Worm (Caenorhabditis elegans): ENCODE data around the gene Y53F4B.9.

DNA sequence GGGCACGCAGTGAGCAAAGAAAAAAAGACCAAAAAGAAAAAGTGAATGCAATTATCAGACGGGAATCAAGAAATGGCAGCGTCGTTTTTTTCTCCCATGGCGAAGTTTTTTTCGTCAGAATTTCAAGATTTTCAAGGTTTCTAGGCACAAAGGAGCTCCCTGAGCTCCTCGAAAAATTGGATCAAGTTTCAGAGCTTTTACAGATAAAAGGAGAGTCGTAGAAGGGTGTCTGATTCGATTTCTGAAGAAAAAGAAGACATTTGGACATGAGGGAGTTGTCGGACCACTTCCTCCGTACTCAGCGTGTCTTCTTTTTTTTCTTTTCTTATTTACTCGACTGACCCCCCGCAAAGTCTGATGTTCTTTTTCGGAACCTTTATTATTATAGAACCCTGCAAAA lies 5.5 kb upstream of the Y53F4B.9 start:
- TF ChIP-seq lin-11 (tag; optimal IDR thresholded peaks at IDR 0.05) (no peak), dmd-4 (tag; optimal IDR thresholded peaks at IDR 0.05; ENCODE audit: borderline replicate concordance) (no peak), pqm-1 (tag; optimal IDR thresholded peaks at IDR 0.05) (no peak), ceh-9 (tag; optimal IDR thresholded peaks at IDR 0.05) (no peak), K02D7.2 (tag; optimal IDR thresholded peaks at IDR 0.05) (no peak), nhr-11 (tag; optimal IDR thresholded peaks at IDR 0.05) (no peak), nfya-1 (tag; optimal IDR thresholded peaks at IDR 0.05) (no peak), sox-4 (tag; optimal IDR thresholded peaks at IDR 0.05) (no peak)
